Fruit fly (Drosophila melanogaster): ENCODE results near the gene U2af38.
A peak's percentile ranks its signal among the peaks of the same experiment; 100 is the strongest.

The U2af38 gene

dm6 chr2L:305646-306045 is 11.2 kb upstream of the U2af38 start, which contains the start of gene Plc21C (continued):
- TF ChIP-seq Abd-B (GFP tag; optimal IDR thresholded peaks at IDR 0.05) (peak; percentile 49), crp (GFP tag; optimal IDR thresholded peaks at IDR 0.05) (peak; percentile 16 to 88), nerfin-1 (tag; optimal IDR thresholded peaks at IDR 0.05) (peak; percentile 36), Hr51 (GFP tag; optimal IDR thresholded peaks at IDR 0.05) (peak; percentile 28 to 64), CG9932 (GFP tag; IDR thresholded peaks at IDR 0.05) (peak; percentile 65), fu2 (GFP tag; optimal IDR thresholded peaks at IDR 0.05) (peak; percentile 53), slou (GFP tag; optimal IDR thresholded peaks at IDR 0.05) (peak; percentile 56), dm (GFP tag; optimal IDR thresholded peaks at IDR 0.05) (peak; percentile 62), gro (GFP tag; optimal IDR thresholded peaks at IDR 0.05) (peak; percentile 42), Fer3 (tag; optimal IDR thresholded peaks at IDR 0.05) (peak; percentile 45), sug (tag; optimal IDR thresholded peaks at IDR 0.05) (peak; percentile 71), Poxn (GFP tag; IDR thresholded peaks at IDR 0.05) (no peak), CG11456 (GFP tag; IDR thresholded peaks at IDR 0.05) (0 out of 3 replicates have a peak, but pooled peaks have one; percentile 27), vvl (GFP tag; IDR thresholded peaks at IDR 0.05) (peak; percentile 65), sr (GFP tag; IDR thresholded peaks at IDR 0.05) (no peak), CG6854 (GFP tag; optimal IDR thresholded peaks at IDR 0.05) (peak; percentile 4), amos (GFP tag; IDR thresholded peaks at IDR 0.05; ENCODE audit: partially characterized antibody) (peak; percentile 31; the same call in 1 of the 2 replicates), CG18262 (tag; optimal IDR thresholded peaks at IDR 0.05) (peak; percentile 42), CG2712 (tag; optimal IDR thresholded peaks at IDR 0.05) (peak; percentile 60), CG34376 (GFP tag; optimal IDR thresholded peaks at IDR 0.05) (peak; percentile 35), ind (GFP tag; optimal IDR thresholded peaks at IDR 0.05) (peak; percentile 38), CG7928 (GFP tag; optimal IDR thresholded peaks at IDR 0.05) (peak; percentile 42), CG14014 (GFP tag; IDR thresholded peaks at IDR 0.05) (0 out of 2 replicates have a peak, but pooled peaks have one; percentile 10), Ptx1 (GFP tag; IDR thresholded peaks at IDR 0.05) (peak; percentile 32; the same call in 1 of the 2 replicates), Bdp1 (GFP tag; optimal IDR thresholded peaks at IDR 0.05) (peak; percentile 10), sisA (GFP tag; IDR thresholded peaks at IDR 0.05) (peak; percentile 66), Eip74EF (GFP tag; optimal IDR thresholded peaks at IDR 0.05) (no peak), CG7786 (GFP tag; optimal IDR thresholded peaks at IDR 0.05) (no peak), slp2 (GFP tag; optimal IDR thresholded peaks at IDR 0.05) (peak; percentile 2), Dll (GFP tag; IDR thresholded peaks at IDR 0.05; ENCODE audit: partially characterized antibody) (peak; percentile 60; the same call in 3 of the 4 replicates), CG10543 (GFP tag; optimal IDR thresholded peaks at IDR 0.05) (peak; percentile 48), Dad (GFP tag; optimal IDR thresholded peaks at IDR 0.05) (peak; percentile 27), CG15011 (GFP tag; optimal IDR thresholded peaks at IDR 0.05) (no peak), twi (tag; optimal IDR thresholded peaks at IDR 0.05) (peak; percentile 32), gsb-n (tag; optimal IDR thresholded peaks at IDR 0.05) (peak; percentile 36), ssp (GFP tag; IDR thresholded peaks at IDR 0.05) (peak; percentile 34; the same call in 1 of the 2 replicates), CTCF (GFP tag; optimal IDR thresholded peaks at IDR 0.05) (peak; percentile 52), bcd (GFP tag; optimal IDR thresholded peaks at IDR 0.05) (peak; percentile 39), E2f2 (GFP tag; IDR thresholded peaks at IDR 0.05) (peak; percentile 100), salm (tag; optimal IDR thresholded peaks at IDR 0.05) (peak; percentile 14), MESR4 (GFP tag; optimal IDR thresholded peaks at IDR 0.05) (peak; percentile 46), CG31224 (GFP tag; IDR thresholded peaks at IDR 0.05) (no peak), CG10979 (tag; optimal IDR thresholded peaks at IDR 0.05) (peak; percentile 21), stwl (tag; optimal IDR thresholded peaks at IDR 0.05) (peak; percentile 76), Elba2 (GFP tag; optimal IDR thresholded peaks at IDR 0.05) (no peak), CG1647 (GFP tag; optimal IDR thresholded peaks at IDR 0.05) (peak; percentile 50), Scr (GFP tag; IDR thresholded peaks at IDR 0.05; ENCODE audit: partially characterized antibody) (peak; percentile 42; the same call in 1 of the 2 replicates), CG10959 (GFP tag; IDR thresholded peaks at IDR 0.05) (no peak), knrl (GFP tag; IDR thresholded peaks at IDR 0.05; ENCODE audit: partially characterized antibody) (peak; percentile 57; the same call in 2 of the 3 replicates), ci (GFP tag; IDR thresholded peaks at IDR 0.05) (0 out of 3 replicates have a peak, but pooled peaks have one; percentile 16)
